Worm (Caenorhabditis elegans) whole organism, L4/young adult: ENCODE results near the gene C08E8.9.
"Not testable (repeated sequence)": the region's sequence is repeated elsewhere in the genome, so short reads cannot be mapped to it uniquely, and the experiment has no call there.

Experiments used
- W03F9.2 ChIP-seq: fragments of 150-350 bp; optimal IDR thresholded peaks from 2 replicates; lab custom pipeline; 2014; ENCODE audit warnings: missing biosample characterization, missing genetic modification characterization
- dao-5 ChIP-seq: sonication (generic microtip); optimal IDR thresholded peaks from 2 replicates; lab custom pipeline; 2016; ENCODE audit warnings: missing genotype, missing genetic modification characterization, moderate library complexity, missing compliant biosample characterization
- him-1 ChIP-seq: sonication (generic microtip); optimal IDR thresholded peaks from 2 replicates; lab custom pipeline; 2016; ENCODE audit warnings: missing genotype, missing genetic modification reagents, missing genetic modification characterization, missing compliant biosample characterization

The C08E8.9 gene

ce11 chrV:18362402-18362801, 2.3 kb upstream of the C08E8.9 start, which contains the start of gene C08E8.1:
Gene C08E8.1, minus strand, starts transcription at chrV:18362502.
- TF ChIP-seq W03F9.2, result no peak
- TF ChIP-seq dao-5, result no peak
- no peak for TF ChIP-seq him-1

- no peak for TF ChIP-seq W03F9.2
- TF ChIP-seq him-1, result no peak
- TF ChIP-seq dao-5, result no peak
These were observed 3.7 kb downstream of the C08E8.9 start, which contains the start of gene C08E8.6 for ce11 chrV:18368322-18368721. Gene C08E8.6, minus strand, starts transcription at chrV:18368422.

ce11 chrV:18371028-18371427, 6.4 kb downstream of the C08E8.9 start:
- TF ChIP-seq him-1 (no peak), W03F9.2 (no peak), dao-5 (no peak)

ce11 chrV:18371579-18371978, 6.9 kb downstream of the C08E8.9 start, which contains the start of gene C08E8.4:
Gene C08E8.4, plus strand, starts transcription at chrV:18371846.
- TF ChIP-seq dao-5 (no peak), him-1 (no peak), W03F9.2 (no peak)

- no peak for TF ChIP-seq dao-5
- TF ChIP-seq W03F9.2, result no peak
- TF ChIP-seq him-1, result no peak
These were observed 9.5 kb downstream of the C08E8.9 start, which contains the start of gene Y51A2B.2 for ce11 chrV:18374194-18374593. Gene Y51A2B.2, plus strand, starts transcription at chrV:18374494.

DNA sequence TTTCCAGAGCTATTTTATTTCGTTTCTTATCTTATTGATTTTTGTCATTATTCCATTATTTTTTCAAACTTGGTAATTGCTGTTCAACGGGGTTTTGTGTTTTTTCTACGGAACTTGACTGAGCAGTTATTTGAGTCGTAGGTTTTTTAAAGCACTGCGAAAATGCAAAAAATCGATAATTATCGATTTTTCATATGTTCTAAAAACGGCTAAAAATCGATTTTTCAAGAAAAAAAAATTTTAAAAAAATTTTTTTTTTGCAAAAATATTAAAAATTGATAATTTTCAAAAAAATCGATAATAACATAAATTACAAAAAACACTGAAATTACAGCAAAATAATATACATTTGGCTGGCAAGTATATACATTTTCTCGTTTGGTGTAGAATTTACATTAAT, 10.9 kb downstream of the C08E8.9 start:
- TF ChIP-seq dao-5 (no peak), W03F9.2 (no peak), him-1 (no peak)

ce11 chrV:18378819-18379218, 14.2 kb downstream of the C08E8.9 start, which contains the start of gene Y51A2B.8:
Gene Y51A2B.8, plus strand, starts transcription at chrV:18379119.
- no peak for TF ChIP-seq him-1
- no peak for TF ChIP-seq W03F9.2
- no peak for TF ChIP-seq dao-5

- no peak for TF ChIP-seq dao-5
- TF ChIP-seq him-1, result no peak
- TF ChIP-seq W03F9.2, result no peak
These were observed 17.9 kb downstream of the C08E8.9 start, which contains the start of gene nhr-288 for ce11 chrV:18382590-18382989. Gene nhr-288, minus strand, starts transcription at chrV:18382690.

- TF ChIP-seq W03F9.2 (no peak), dao-5 (no peak)
These were observed 24.4 kb downstream of the C08E8.9 start, which contains the start of the genes Y51A2B.4 and Y51A2B.5 for ce11 chrV:18389046-18389445. Gene Y51A2B.4, minus strand, starts transcription at chrV:18389146. Gene Y51A2B.5, plus strand, starts transcription at chrV:18389277.

- TF ChIP-seq dao-5 (no peak), him-1 (no peak), W03F9.2 (no peak)
These were observed 29.5 kb downstream of the C08E8.9 start, which contains the start of gene Y51A2B.6 for ce11 chrV:18394203-18394602. Gene Y51A2B.6, minus strand, starts transcription at chrV:18394303.

ce11 chrV:18395649-18396048, 31.0 kb downstream of the C08E8.9 start, which contains the start of gene Y51A2B.9:
Gene Y51A2B.9, minus strand, starts transcription at chrV:18395749.
- no peak for TF ChIP-seq W03F9.2

DNA sequence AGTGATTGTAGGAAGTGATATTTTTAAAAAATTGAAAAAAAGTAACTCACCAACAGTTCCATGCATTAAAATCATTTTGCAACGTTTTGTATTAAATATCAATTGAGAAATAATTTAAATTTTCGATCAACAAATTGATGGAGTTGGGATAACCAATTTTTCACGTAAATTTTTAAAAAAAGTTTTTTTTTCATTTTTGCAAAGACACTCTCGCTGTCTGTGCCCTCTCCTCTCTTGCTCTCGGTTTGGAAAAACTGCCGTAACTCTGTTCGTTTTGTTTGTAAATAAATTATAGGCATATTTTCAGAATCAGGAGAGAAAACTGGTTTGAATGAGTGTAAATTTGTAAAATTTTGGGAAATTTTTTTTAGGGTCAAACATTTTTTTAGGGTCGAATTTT, 33.2 kb downstream of the C08E8.9 start, which contains the start of gene Y51A2B.16:
Y51A2B.16 (minus strand) TSS at position 101 of the 400 bp plus-strand sequence.
- TF ChIP-seq him-1 (no peak), W03F9.2 (no peak)

DNA sequence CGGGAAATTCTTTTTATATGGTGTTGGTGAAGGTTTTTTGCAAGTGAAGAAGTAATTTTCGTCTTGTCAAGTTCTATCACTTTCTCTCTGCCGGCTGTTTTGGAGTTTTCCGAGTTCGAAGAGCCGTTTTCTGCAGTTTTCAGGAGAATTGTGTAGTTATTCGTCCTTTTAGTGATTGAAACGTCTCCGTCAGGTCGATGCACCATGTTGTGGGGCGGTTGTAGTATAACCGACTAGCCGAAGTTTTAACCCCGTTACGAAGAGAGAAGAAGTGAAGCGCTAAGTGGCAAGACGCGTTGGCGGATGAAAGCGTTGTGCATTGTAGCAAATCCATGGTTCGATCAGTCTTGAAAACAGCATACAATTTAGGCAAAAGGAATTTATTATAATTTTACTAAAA, 38.1 kb downstream of the C08E8.9 start:
- TF ChIP-seq dao-5 (no peak), him-1 (no peak), W03F9.2 (no peak)

DNA sequence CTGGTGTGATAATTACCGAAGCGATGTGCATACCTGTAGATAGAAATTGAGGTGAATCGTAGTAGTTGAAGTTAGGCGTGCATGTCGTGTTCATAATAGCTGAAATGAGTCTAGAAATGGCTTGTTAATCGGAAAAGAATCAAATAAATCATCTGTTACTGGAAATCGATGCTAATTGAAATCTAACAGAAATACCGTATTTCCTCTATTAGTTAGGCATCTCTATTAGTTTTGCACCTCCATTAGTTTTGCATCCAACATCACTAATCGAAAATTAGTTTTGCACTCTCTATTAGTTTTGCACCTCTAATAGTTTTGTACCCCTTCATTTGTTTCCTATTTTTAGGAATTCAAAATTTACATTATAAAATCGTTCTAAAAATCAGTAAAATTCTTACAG, 40.1 kb downstream of the C08E8.9 start, which contains the start of gene srh-209:
srh-209 (minus strand) TSS at position 101 of the 400 bp plus-strand sequence.
- not testable (repeated sequence) for TF ChIP-seq dao-5, him-1, W03F9.2

DNA sequence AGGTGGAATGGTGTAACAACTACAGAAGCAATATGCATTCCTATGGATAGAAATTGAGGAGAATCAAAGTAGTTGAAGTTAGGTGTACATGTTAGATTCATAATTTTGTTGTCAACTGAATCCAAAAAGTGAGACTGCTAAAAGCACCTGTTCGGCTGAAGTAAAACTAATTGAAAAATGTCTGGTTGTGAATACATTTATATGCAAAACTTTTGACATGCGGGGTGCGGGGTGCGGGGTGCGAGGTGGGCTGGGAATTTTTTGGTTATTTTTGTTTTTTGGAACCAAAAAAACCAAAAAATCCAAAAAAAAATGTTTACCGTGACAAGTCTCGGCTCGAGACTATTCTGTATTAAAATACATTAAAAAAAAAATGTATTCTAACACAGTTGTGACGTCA, 45.5 kb downstream of the C08E8.9 start, which contains the start of gene srh-207:
srh-207 (minus strand) TSS at position 101 of the 400 bp plus-strand sequence.
- no peak for TF ChIP-seq W03F9.2
- TF ChIP-seq dao-5, result no peak
- no peak for TF ChIP-seq him-1

DNA sequence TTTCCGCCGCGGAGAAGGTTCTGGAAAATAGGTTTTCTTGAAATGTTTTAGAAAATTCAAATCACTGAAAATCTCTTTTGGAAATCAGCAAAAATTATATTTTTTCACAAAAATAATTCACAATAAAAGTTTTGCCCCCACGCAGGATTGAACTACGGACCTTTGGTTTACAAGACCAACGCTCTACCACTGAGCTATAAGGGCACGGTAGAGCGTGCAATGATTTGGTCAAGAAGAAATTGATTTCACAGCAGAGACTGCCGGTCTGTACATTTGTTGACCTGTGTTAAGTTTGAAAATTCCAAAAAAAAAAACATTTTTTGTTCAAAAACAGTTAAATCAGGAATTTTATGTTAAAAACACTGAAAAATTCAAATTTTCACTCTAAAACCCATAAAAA, 47.7 kb downstream of the C08E8.9 start:
- TF ChIP-seq dao-5, result no peak
- no peak for TF ChIP-seq W03F9.2
- no peak for TF ChIP-seq him-1

DNA sequence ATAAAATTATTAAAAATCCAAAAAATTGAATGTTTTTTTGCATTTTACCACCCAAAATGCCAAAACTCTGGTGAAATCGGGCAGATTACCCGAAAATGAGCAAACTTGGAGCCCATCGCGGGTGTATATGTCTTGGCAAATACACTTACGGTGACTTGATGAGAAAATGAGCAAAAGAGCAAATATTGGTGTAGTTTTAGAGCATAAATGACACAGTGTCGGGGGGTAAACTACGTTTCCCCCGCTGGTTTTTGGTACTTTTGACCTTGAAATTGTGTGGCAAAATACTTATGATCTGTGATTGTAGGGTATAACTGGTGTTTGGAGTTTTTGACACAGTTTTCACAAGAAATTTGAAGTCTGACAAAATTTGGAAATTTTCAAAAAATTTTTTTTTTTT, 48.2 kb downstream of the C08E8.9 start, which contains the start of gene ZK262.2:
ZK262.2 (minus strand) TSS at position 101 of the 400 bp plus-strand sequence.
- TF ChIP-seq W03F9.2 (no peak), dao-5 (no peak), him-1 (no peak)
